Worm (Caenorhabditis elegans) whole organism, L1 larva: ENCODE measurements around the gene usip-1.

ENCODE experiments used
- aha-1 ChIP-seq: fragments of 150-350 bp; optimal IDR thresholded peaks from 2 replicates; lab custom pipeline; 2014; ENCODE audit warnings: missing biosample characterization, missing genetic modification characterization
- alr-1 ChIP-seq: fragments of 200-800 bp; sonication (Bioruptor generic); optimal IDR thresholded peaks from 2 replicates; lab custom pipeline; 2018; ENCODE audit warnings: borderline replicate concordance, mild to moderate bottlenecking, missing genetic modification characterization, missing compliant biosample characterization
- ceh-63 ChIP-seq: fragments of 200-800 bp; sonication (Bioruptor generic); optimal IDR thresholded peaks from 2 replicates; lab custom pipeline; 2018; ENCODE audit warnings: mild to moderate bottlenecking, missing genetic modification characterization, missing compliant biosample characterization
- ceh-8 ChIP-seq: fragments of 200-800 bp; sonication (Bioruptor generic); optimal IDR thresholded peaks from 2 replicates; lab custom pipeline; 2018; ENCODE audit warnings: mild to moderate bottlenecking, missing genetic modification characterization, moderate library complexity, missing compliant biosample characterization
- ceh-82 ChIP-seq, 3 experiments: fragments of 150-350 bp in 1 of 3; sonication (generic microtip) in 2 of 3; optimal IDR thresholded peaks; 2 replicates each; lab custom pipeline; 2014 to 2017; ENCODE audit warnings: missing biosample characterization in 3 of 3, missing genetic modification characterization in 3 of 3
- efl-1 ChIP-seq, 4 experiments: fragments of 150-350 bp; optimal IDR thresholded peaks in 3 of 4; peaks in 1 of 4; 1 replicate in 1 of 4; 2 replicates in 3 of 4; lab custom pipeline; 2014; ENCODE audit warnings: missing biosample characterization in 2 of 4, missing genetic modification characterization in 2 of 4, missing genetic modification reagents in 2 of 4
- egl-13 ChIP-seq: sonication (generic microtip); optimal IDR thresholded peaks from 2 replicates; lab custom pipeline; 2016; ENCODE audit warnings: missing genotype, missing genetic modification reagents, missing genetic modification characterization, missing compliant biosample characterization
- elt-3 ChIP-seq, 6 experiments: fragments of 150-350 bp in 1 of 6; sonication (generic microtip); optimal IDR thresholded peaks; 2 replicates each; lab custom pipeline; 2017 to 2018; ENCODE audit warnings: missing biosample characterization in 6 of 6, missing genetic modification characterization in 6 of 6, inconsistent platforms in 1 of 6
- ets-5 ChIP-seq: fragments of 200-800 bp; sonication (Bioruptor generic); IDR thresholded peaks from 2 replicates; pipeline ENCODE4 v1.3.6; 2022; ENCODE audit warnings: missing genetic modification characterization, missing compliant biosample characterization
- hlh-17 ChIP-seq: fragments of 200-800 bp; sonication (Bioruptor generic); optimal IDR thresholded peaks from 2 replicates; lab custom pipeline; 2018; ENCODE audit warnings: missing genetic modification characterization, mild to moderate bottlenecking, missing compliant biosample characterization, moderate library complexity, borderline replicate concordance
- jun-1 ChIP-seq: fragments of 150-350 bp; optimal IDR thresholded peaks from 2 replicates; lab custom pipeline; 2014; ENCODE audit warnings: missing biosample characterization, missing genetic modification reagents, missing genetic modification characterization
- lin-13 ChIP-seq: fragments of 150-350 bp; optimal IDR thresholded peaks from 2 replicates; lab custom pipeline; 2014; ENCODE audit warnings: missing biosample characterization, missing genetic modification reagents, missing genetic modification characterization
- lin-35 ChIP-seq, 2 experiments: fragments of 150-350 bp; optimal IDR thresholded peaks; 2 replicates each; lab custom pipeline; 2014; ENCODE audit warnings: missing biosample characterization in 2 of 2, missing genetic modification characterization in 2 of 2, missing genetic modification reagents in 2 of 2
- lir-3 ChIP-seq: sonication (generic microtip); optimal IDR thresholded peaks from 2 replicates; lab custom pipeline; 2016; ENCODE audit warnings: mild to moderate bottlenecking, missing genetic modification characterization, moderate library complexity, missing compliant biosample characterization; ENCODE audit not compliant: poor library complexity
- mab-9 ChIP-seq: fragments of 200-800 bp; sonication (Bioruptor generic); IDR thresholded peaks from 2 replicates; pipeline ENCODE4 v1.3.6; 2022; ENCODE audit warnings: missing genetic modification reagents, missing genetic modification characterization, missing compliant biosample characterization
- mef-2 ChIP-seq: fragments of 150-350 bp; optimal IDR thresholded peaks from 2 replicates; lab custom pipeline; 2014; ENCODE audit warnings: missing biosample characterization, missing genetic modification characterization
- mep-1 ChIP-seq: fragments of 150-350 bp; optimal IDR thresholded peaks from 2 replicates; lab custom pipeline; 2014; ENCODE audit warnings: missing biosample characterization, missing genetic modification characterization
- nhr-12 ChIP-seq: sonication (generic microtip); optimal IDR thresholded peaks from 2 replicates; lab custom pipeline; 2017; ENCODE audit warnings: missing biosample characterization, missing genetic modification characterization
- nhr-20 ChIP-seq: sonication (generic microtip); optimal IDR thresholded peaks from 2 replicates; lab custom pipeline; 2016; ENCODE audit warnings: mild to moderate bottlenecking, missing genetic modification characterization, missing compliant biosample characterization
- nhr-47 ChIP-seq: sonication (generic microtip); optimal IDR thresholded peaks from 2 replicates; lab custom pipeline; 2016; ENCODE audit warnings: mild to moderate bottlenecking, missing genetic modification characterization, moderate library complexity, missing compliant biosample characterization
- nhr-76 ChIP-seq: sonication (generic microtip); optimal IDR thresholded peaks from 2 replicates; lab custom pipeline; 2017; ENCODE audit warnings: missing biosample characterization, missing genetic modification characterization
- nhr-85 ChIP-seq: sonication (generic microtip); peaks from one replicate; lab custom pipeline; 2016; ENCODE audit warnings: missing genetic modification characterization, inconsistent platforms, missing compliant biosample characterization
- nhr-90 ChIP-seq: sonication (generic microtip); optimal IDR thresholded peaks from 2 replicates; lab custom pipeline; 2016; ENCODE audit warnings: mild to moderate bottlenecking, missing genetic modification characterization, missing compliant biosample characterization; ENCODE audit not compliant: poor library complexity
- pag-3 ChIP-seq: sonication (generic microtip); optimal IDR thresholded peaks from 2 replicates; lab custom pipeline; 2017; ENCODE audit warnings: missing genetic modification characterization, mild to moderate bottlenecking, missing compliant biosample characterization, antibody characterized with exemption, borderline replicate concordance; ENCODE audit not compliant: insufficient read depth
- pqm-1 ChIP-seq: sonication (generic microtip); optimal IDR thresholded peaks from 3 replicates; lab custom pipeline; 2017; ENCODE audit warnings: missing biosample characterization, missing genetic modification characterization
- rnt-1 ChIP-seq: sonication (generic microtip); optimal IDR thresholded peaks from 2 replicates; lab custom pipeline; 2016; ENCODE audit warnings: mild to moderate bottlenecking, missing genetic modification characterization, moderate library complexity, missing compliant biosample characterization
- skn-1 ChIP-seq: fragments of 150-350 bp; optimal IDR thresholded peaks from 2 replicates; lab custom pipeline; 2014; ENCODE audit warnings: missing biosample characterization, missing genetic modification characterization
- snu-23 ChIP-seq: sonication (generic microtip); optimal IDR thresholded peaks from 2 replicates; lab custom pipeline; 2016; ENCODE audit warnings: missing genetic modification characterization, missing compliant biosample characterization
- sup-37 ChIP-seq: fragments of 200-800 bp; sonication (Bioruptor generic); optimal IDR thresholded peaks from 2 replicates; lab custom pipeline; 2018; ENCODE audit warnings: mild to moderate bottlenecking, missing genetic modification characterization, missing compliant biosample characterization
- tbx-2 ChIP-seq: sonication (generic microtip); optimal IDR thresholded peaks from 2 replicates; lab custom pipeline; 2016; ENCODE audit warnings: missing genetic modification characterization, missing compliant biosample characterization
- unc-130 ChIP-seq: fragments of 150-350 bp; optimal IDR thresholded peaks from 2 replicates; lab custom pipeline; 2017; ENCODE audit warnings: missing biosample characterization, missing genetic modification characterization, inconsistent platforms
- unc-30 ChIP-seq: sonication (generic microtip); optimal IDR thresholded peaks from 2 replicates; lab custom pipeline; 2017; ENCODE audit warnings: missing biosample characterization, missing genetic modification characterization
- unc-86 ChIP-seq: sonication (generic microtip); optimal IDR thresholded peaks from 2 replicates; lab custom pipeline; 2016; ENCODE audit warnings: missing genetic modification characterization, missing compliant biosample characterization
- vab-15 ChIP-seq: sonication (generic microtip); optimal IDR thresholded peaks from 2 replicates; lab custom pipeline; 2017; ENCODE audit warnings: missing genotype, mild to moderate bottlenecking, missing genetic modification characterization, missing compliant biosample characterization
- xbp-1 ChIP-seq: sonication (generic microtip); optimal IDR thresholded peaks from 2 replicates; lab custom pipeline; 2016; ENCODE audit warnings: missing genetic modification characterization, missing compliant biosample characterization
- zag-1 ChIP-seq: fragments of 150-350 bp; optimal IDR thresholded peaks from 2 replicates; lab custom pipeline; 2014; ENCODE audit warnings: missing biosample characterization, missing genetic modification characterization
- ztf-11 ChIP-seq, 2 experiments: sonication (generic microtip); optimal IDR thresholded peaks; 2 replicates each; lab custom pipeline; 2016 to 2017; ENCODE audit warnings: missing genetic modification characterization in 2 of 2, missing biosample characterization in 1 of 2, missing compliant biosample characterization in 1 of 2
- ztf-4 ChIP-seq: fragments of 150-350 bp; optimal IDR thresholded peaks from 2 replicates; lab custom pipeline; 2014; ENCODE audit warnings: missing biosample characterization, missing genetic modification characterization

usip-1 gene

DNA sequence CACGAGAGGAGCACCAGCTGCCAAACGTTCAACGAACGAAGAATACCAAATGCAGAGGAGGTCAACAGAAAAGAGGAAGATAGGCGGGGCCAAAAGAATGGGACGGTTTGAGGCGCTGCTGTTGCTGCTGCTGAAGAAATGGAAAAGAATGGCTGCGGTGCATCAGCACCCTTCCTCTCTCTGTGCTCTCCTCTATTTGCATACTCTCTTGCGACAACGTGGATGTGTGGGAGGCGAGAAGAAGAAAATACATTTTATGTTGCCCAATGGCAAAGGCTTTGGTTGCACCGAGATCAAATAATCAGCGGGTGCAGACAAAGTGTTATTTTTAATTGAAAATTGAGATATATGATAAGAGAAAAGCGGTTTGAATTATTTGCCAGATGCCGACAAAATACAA is 25.6 kb downstream of the usip-1 start (continued):
- peak; percentile 81 for TF ChIP-seq nhr-85 (tag; lab: Kevin White, UChicago)
- no peak for TF ChIP-seq nhr-12 (tag; lab: Kevin White, UChicago)
- peak; percentile 8 for TF ChIP-seq snu-23 (GFP tag; lab: Kevin White, UChicago)
- TF ChIP-seq hlh-17 (GFP tag; lab: Kevin White, UChicago): no peak
- TF ChIP-seq lin-35 (GFP tag; optimal IDR thresholded peaks at IDR 0.05; lab: Kevin White, UChicago): no peak
- no peak for TF ChIP-seq ceh-8
- TF ChIP-seq efl-1 (optimal IDR thresholded peaks at IDR 0.05; lab: Kevin White, UChicago): peak in 1 of 2 experiments; percentile 14
- peak in 1 of 2 experiments; percentile 77 for TF ChIP-seq efl-1 (GFP tag; optimal IDR thresholded peaks at IDR 0.05 in 1 of 2; lab: Kevin White, UChicago)
- no peak for TF ChIP-seq pqm-1 (tag; lab: Kevin White, UChicago)
- no peak for TF ChIP-seq aha-1 (tag; lab: Kevin White, UChicago)
- no peak for TF ChIP-seq sup-37 (GFP tag; lab: Kevin White, UChicago)
- no peak for TF ChIP-seq ets-5 (GFP tag; lab: Robert Waterston, UW)
- peak; percentile 27 for TF ChIP-seq nhr-20 (tag; lab: Kevin White, UChicago)
- TF ChIP-seq ztf-11 (tag; optimal IDR thresholded peaks at IDR 0.05; lab: Kevin White, UChicago): no peak
- TF ChIP-seq mep-1 (tag; lab: Kevin White, UChicago): no peak
- no peak for TF ChIP-seq egl-13 (tag; lab: Kevin White, UChicago)
- no peak for TF ChIP-seq unc-130 (tag; lab: Kevin White, UChicago)
- TF ChIP-seq ceh-82 (tag; optimal IDR thresholded peaks at IDR 0.05; lab: Kevin White, UChicago): no peak
- TF ChIP-seq elt-3 (tag; optimal IDR thresholded peaks at IDR 0.05; lab: Kevin White, UChicago): no peak
- no peak for TF ChIP-seq jun-1 (tag; lab: Kevin White, UChicago)
- no peak for TF ChIP-seq tbx-2 (tag; lab: Kevin White, UChicago)
- TF ChIP-seq alr-1 (tag; lab: Kevin White, UChicago): no peak
- no peak for TF ChIP-seq unc-86 (tag; lab: Kevin White, UChicago)
- TF ChIP-seq nhr-76 (tag; lab: Kevin White, UChicago): no peak
- TF ChIP-seq ztf-4 (tag; lab: Kevin White, UChicago): no peak
- no peak for TF ChIP-seq nhr-90
- no peak for TF ChIP-seq pag-3 (tag; lab: Kevin White, UChicago)
- no peak for TF ChIP-seq skn-1 (tag; lab: Kevin White, UChicago)
- no peak for TF ChIP-seq vab-15 (tag; lab: Kevin White, UChicago)
- no peak for TF ChIP-seq xbp-1 (tag; lab: Kevin White, UChicago)

DNA sequence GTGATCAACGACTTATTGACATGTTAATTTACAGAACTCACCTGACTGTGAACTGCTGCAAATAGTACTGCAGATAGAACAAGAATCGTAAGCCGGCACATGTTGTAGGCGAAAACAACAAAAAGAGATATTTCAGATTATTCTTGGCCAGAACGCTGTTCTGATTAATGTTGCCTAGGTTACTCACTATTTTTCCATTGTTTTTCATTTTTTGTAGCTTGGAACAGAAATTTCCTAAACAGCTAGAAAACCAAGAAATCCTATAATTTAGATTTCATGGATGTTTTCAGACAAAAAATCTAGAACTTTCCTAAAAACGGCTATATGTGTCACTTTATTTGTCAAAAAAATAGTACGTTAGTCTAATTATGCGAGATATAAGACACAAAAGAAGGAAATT is 29.4 kb downstream of the usip-1 start, which contains the start of gene C27A7.9:
Gene C27A7.9, minus strand, starts transcription at position 101 of the 400 bp plus-strand sequence.
- TF ChIP-seq lin-13 (GFP tag; lab: Kevin White, UChicago) (no peak), mab-9 (GFP tag; lab: Robert Waterston, UW) (no peak), pqm-1 (tag; lab: Kevin White, UChicago) (no peak)

DNA sequence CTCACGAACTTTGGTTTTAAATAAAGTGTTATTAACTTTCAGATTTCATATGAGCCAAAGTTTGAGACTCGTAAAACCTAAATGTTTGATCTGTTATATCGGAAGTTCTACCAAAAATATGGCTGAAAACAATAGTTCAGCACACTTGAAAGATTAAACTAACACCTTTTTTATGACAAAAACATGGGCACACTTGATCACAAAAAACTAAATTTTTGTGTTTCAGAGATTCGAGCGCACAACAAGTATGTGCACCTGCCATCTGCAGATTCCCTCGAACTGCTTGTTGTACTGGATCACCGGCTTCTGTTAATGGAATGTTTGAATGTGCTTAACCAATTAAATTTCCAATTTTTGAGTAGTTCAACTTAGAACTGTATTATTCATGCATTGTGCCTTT is 30.2 kb downstream of the usip-1 start:
- TF ChIP-seq unc-30 (tag; lab: Kevin White, UChicago) (no peak), rnt-1 (tag; lab: Kevin White, UChicago) (no peak), ceh-63 (GFP tag; lab: Kevin White, UChicago) (no peak), elt-3 (tag; optimal IDR thresholded peaks at IDR 0.05; lab: Kevin White, UChicago) (no peak), tbx-2 (tag; lab: Kevin White, UChicago) (no peak), nhr-20 (tag; lab: Kevin White, UChicago) (no peak), alr-1 (tag; lab: Kevin White, UChicago) (no peak), ceh-82 (tag; optimal IDR thresholded peaks at IDR 0.05; lab: Kevin White, UChicago) (no peak), nhr-47 (no peak), mab-9 (GFP tag; lab: Robert Waterston, UW) (no peak), vab-15 (tag; lab: Kevin White, UChicago) (no peak), lir-3 (tag; lab: Kevin White, UChicago) (no peak), nhr-76 (tag; lab: Kevin White, UChicago) (no peak), lin-35 (GFP tag; optimal IDR thresholded peaks at IDR 0.05; lab: Kevin White, UChicago) (no peak), zag-1 (no peak), lin-13 (GFP tag; lab: Kevin White, UChicago) (no peak), mef-2 (tag; lab: Kevin White, UChicago) (no peak)
